Worm (Caenorhabditis elegans): ENCODE results near the gene T03F6.6.

DNA sequence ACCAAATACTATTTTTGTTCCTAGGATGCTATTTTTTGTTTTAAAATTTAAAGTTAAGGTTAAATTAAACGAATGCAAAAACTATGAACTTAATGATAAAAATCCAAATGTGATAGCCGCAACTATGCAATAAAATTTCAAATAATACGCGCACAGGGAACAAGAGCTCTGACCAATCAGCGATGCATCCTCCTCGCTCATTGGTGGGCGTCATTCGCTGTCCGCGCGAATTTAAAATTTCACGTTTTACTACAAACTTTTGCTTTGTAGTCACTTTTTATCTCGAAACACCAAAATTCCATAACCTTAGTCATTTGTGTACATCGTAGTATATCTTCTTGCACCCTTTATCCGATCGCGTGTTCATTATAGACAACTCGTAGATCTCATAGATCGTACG lies 3.1 kb upstream of the T03F6.6 start:
- TF ChIP-seq W03F9.2 (tag; optimal IDR thresholded peaks at IDR 0.05) (no peak), him-1 (tag; optimal IDR thresholded peaks at IDR 0.05) (no peak), dao-5 (tag; optimal IDR thresholded peaks at IDR 0.05) (no peak)

Data from whole organism, L4/young adult.